Fruit fly (Drosophila melanogaster): ENCODE measurements around the gene CG14711.
A peak's percentile ranks its signal among the peaks of the same experiment; 100 is the strongest.

CG14711 gene

DNA sequence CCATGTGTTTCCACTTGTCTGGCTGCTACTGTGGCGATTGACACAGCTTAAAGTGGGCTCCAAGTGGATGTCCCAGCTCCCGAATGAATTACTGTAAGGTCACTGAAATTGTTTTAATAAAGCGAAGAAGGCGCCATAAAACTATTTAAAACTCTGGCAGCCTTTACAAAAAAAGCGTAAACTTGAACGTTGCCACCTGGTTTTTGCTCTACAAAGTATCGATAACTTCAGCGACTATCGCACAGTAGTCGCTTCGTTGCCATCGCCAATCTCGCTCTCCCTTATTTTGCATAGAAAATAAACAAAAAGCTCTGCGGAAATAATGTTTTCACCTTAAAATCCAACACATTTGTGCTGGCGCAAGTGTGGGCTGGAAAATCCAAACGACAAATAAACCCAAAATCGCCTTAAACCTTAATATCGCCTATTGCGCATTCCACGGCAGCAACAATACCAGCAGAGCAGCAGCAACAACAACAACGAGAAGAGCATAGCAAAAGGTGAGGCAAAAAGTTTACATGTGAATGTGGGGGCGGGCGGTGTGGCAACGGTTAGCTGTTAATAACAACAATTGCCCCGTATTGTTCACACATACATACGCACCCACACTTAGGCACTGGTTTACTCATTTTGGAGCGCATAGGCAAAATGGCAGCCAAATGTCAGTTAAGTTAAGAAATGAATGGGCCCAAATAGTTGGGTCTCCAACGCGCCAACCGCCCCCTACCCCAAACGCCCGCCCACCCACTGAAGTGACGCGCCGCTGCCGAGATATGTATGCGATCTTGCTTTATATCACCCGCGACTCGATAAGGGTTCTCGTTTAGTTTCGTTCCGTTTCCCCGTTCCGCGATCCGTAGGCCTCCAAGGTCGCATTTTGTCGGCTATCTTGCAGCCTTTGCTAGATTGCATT lies 41.5 kb upstream of the CG14711 start, which contains the start of gene wkd (continued):
- TF ChIP-seq Opbp (GFP tag; IDR thresholded peaks at IDR 0.05; ENCODE audit: partially characterized antibody) = peak; percentile 88
- no peak for TF ChIP-seq ttk (GFP tag; IDR thresholded peaks at IDR 0.05)
- TF ChIP-seq Fer1 (GFP tag; optimal IDR thresholded peaks at IDR 0.05) = no peak
- TF ChIP-seq CG42726 (GFP tag; IDR thresholded peaks at IDR 0.05; ENCODE audit: partially characterized antibody) = peak; percentile 81
- peak; percentile 87 for TF ChIP-seq knrl (GFP tag; IDR thresholded peaks at IDR 0.05; ENCODE audit: partially characterized antibody)
- no peak for TF ChIP-seq CG5953 (GFP tag; IDR thresholded peaks at IDR 0.05)
- no peak for TF ChIP-seq CG6683 (GFP tag; optimal IDR thresholded peaks at IDR 0.05)
- TF ChIP-seq NfI (GFP tag; optimal IDR thresholded peaks at IDR 0.05) = no peak
- TF ChIP-seq CG10543 (GFP tag; optimal IDR thresholded peaks at IDR 0.05) = peak; percentile 63
- no peak for TF ChIP-seq nerfin-1 (tag; optimal IDR thresholded peaks at IDR 0.05)
- no peak for TF ChIP-seq CG5180 (GFP tag; optimal IDR thresholded peaks at IDR 0.05)
- no peak for TF ChIP-seq Dfd (GFP tag; optimal IDR thresholded peaks at IDR 0.05)
- no peak for TF ChIP-seq TFAM (GFP tag; optimal IDR thresholded peaks at IDR 0.05)
- no peak for TF ChIP-seq lab (GFP tag; optimal IDR thresholded peaks at IDR 0.05)
- no peak for TF ChIP-seq Max (GFP tag; optimal IDR thresholded peaks at IDR 0.05)
- TF ChIP-seq CG17912 (GFP tag; optimal IDR thresholded peaks at IDR 0.05) = no peak
- peak; percentile 77 for TF ChIP-seq MESR4 (GFP tag; optimal IDR thresholded peaks at IDR 0.05)
- no peak for TF ChIP-seq ERR (GFP tag; optimal IDR thresholded peaks at IDR 0.05)
- TF ChIP-seq bigmax (GFP tag; optimal IDR thresholded peaks at IDR 0.05) = no peak
- TF ChIP-seq kah (GFP tag; optimal IDR thresholded peaks at IDR 0.05) = no peak
- no peak for TF ChIP-seq Eip74EF (GFP tag; optimal IDR thresholded peaks at IDR 0.05)
- TF ChIP-seq Nf-YC (tag; optimal IDR thresholded peaks at IDR 0.05) = no peak
- no peak for TF ChIP-seq az2 (GFP tag; optimal IDR thresholded peaks at IDR 0.05)
- no peak for TF ChIP-seq C15 (GFP tag; IDR thresholded peaks at IDR 0.05)
- TF ChIP-seq CG15514 (GFP tag; optimal IDR thresholded peaks at IDR 0.05) = peak; percentile 32
- no peak for TF ChIP-seq ems (GFP tag; optimal IDR thresholded peaks at IDR 0.05)
- TF ChIP-seq jing (GFP tag; optimal IDR thresholded peaks at IDR 0.05) = no peak
- no peak for TF ChIP-seq CG1529 (GFP tag; optimal IDR thresholded peaks at IDR 0.05)
- no peak for TF ChIP-seq Meics (GFP tag; optimal IDR thresholded peaks at IDR 0.05)
- peak; percentile 4 for TF ChIP-seq CG7987 (GFP tag; optimal IDR thresholded peaks at IDR 0.05)
- no peak for TF ChIP-seq salm (tag; optimal IDR thresholded peaks at IDR 0.05)
- TF ChIP-seq Usf (GFP tag; optimal IDR thresholded peaks at IDR 0.05) = no peak
- TF ChIP-seq BEAF-32 (GFP tag; optimal IDR thresholded peaks at IDR 0.05) = peak; percentile 91
- TF ChIP-seq zen (tag; optimal IDR thresholded peaks at IDR 0.05) = no peak
- TF ChIP-seq zfh1 (GFP tag; IDR thresholded peaks at IDR 0.05) = no peak
- TF ChIP-seq stc (GFP tag; IDR thresholded peaks at IDR 0.05) = no peak
- TF ChIP-seq Hand (GFP tag; optimal IDR thresholded peaks at IDR 0.05) = no peak
- TF ChIP-seq wor (GFP tag; IDR thresholded peaks at IDR 0.05) = no peak
- no peak for TF ChIP-seq wek (GFP tag; optimal IDR thresholded peaks at IDR 0.05)
- no peak for TF ChIP-seq CG9876 (GFP tag; optimal IDR thresholded peaks at IDR 0.05)
- TF ChIP-seq CG18619 (GFP tag; optimal IDR thresholded peaks at IDR 0.05) = no peak
- no peak for TF ChIP-seq kay (GFP tag; optimal IDR thresholded peaks at IDR 0.05)
- no peak for TF ChIP-seq org-1 (GFP tag; optimal IDR thresholded peaks at IDR 0.05)
- TF ChIP-seq CG32767 (GFP tag; IDR thresholded peaks at IDR 0.05) = no peak
- no peak for TF ChIP-seq Dbx (GFP tag; IDR thresholded peaks at IDR 0.05)
- no peak for TF ChIP-seq CG12391 (tag; optimal IDR thresholded peaks at IDR 0.05)
- no peak for TF ChIP-seq twi (tag; optimal IDR thresholded peaks at IDR 0.05)
- no peak for TF ChIP-seq ash1 (GFP tag; optimal IDR thresholded peaks at IDR 0.05)

Measured in whole organism, embryonic.